Worm (Caenorhabditis elegans) whole organism, L3 larva: ENCODE measurements around the gene rskd-1.

Source experiments
- R02D3.7 ChIP-seq: fragments of 150-350 bp; optimal IDR thresholded peaks from 2 replicates; lab custom pipeline; 2014; ENCODE audit warnings: missing biosample characterization, missing genetic modification characterization
- ZK546.5 ChIP-seq: sonication (generic microtip); optimal IDR thresholded peaks from 2 replicates; lab custom pipeline; 2017; ENCODE audit warnings: missing biosample characterization, missing genetic modification characterization
- aly-2 ChIP-seq: fragments of 150-350 bp; optimal IDR thresholded peaks from 2 replicates; lab custom pipeline; 2014; ENCODE audit warnings: missing biosample characterization, missing genetic modification characterization
- ama-1 ChIP-seq: fragments of 150-350 bp; optimal IDR thresholded peaks from 2 replicates; lab custom pipeline; 2018
- ceh-16 ChIP-seq: sonication (generic microtip); optimal IDR thresholded peaks from 2 replicates; lab custom pipeline; 2017; ENCODE audit warnings: missing biosample characterization, missing genetic modification characterization
- ceh-9 ChIP-seq: sonication (generic microtip); optimal IDR thresholded peaks from 2 replicates; lab custom pipeline; 2018; ENCODE audit warnings: missing biosample characterization, missing genetic modification characterization
- daf-12 ChIP-seq: fragments of 150-350 bp; optimal IDR thresholded peaks from 2 replicates; lab custom pipeline; 2014; ENCODE audit warnings: missing biosample characterization, missing genetic modification reagents, missing genetic modification characterization
- egl-27 ChIP-seq: sonication (generic microtip); optimal IDR thresholded peaks from 4 replicates; lab custom pipeline; 2017; ENCODE audit warnings: missing biosample characterization, missing genetic modification reagents, missing genetic modification characterization
- egl-5 ChIP-seq: fragments of 150-350 bp; optimal IDR thresholded peaks from 2 replicates; lab custom pipeline; 2017; ENCODE audit warnings: missing biosample characterization, missing genetic modification reagents, missing genetic modification characterization, inconsistent platforms
- elt-1 ChIP-seq: fragments of 150-350 bp; optimal IDR thresholded peaks from 2 replicates; lab custom pipeline; 2014; ENCODE audit warnings: missing biosample characterization, missing genetic modification characterization
- elt-3 ChIP-seq, 3 experiments: fragments of 150-350 bp in 1 of 3; sonication (generic microtip) in 2 of 3; optimal IDR thresholded peaks; 2 replicates in 2 of 3; 4 replicates in 1 of 3; lab custom pipeline; 2014 to 2017; ENCODE audit warnings: missing biosample characterization in 3 of 3, missing genetic modification characterization in 3 of 3
- eor-1 ChIP-seq, 2 experiments: fragments of 150-350 bp; optimal IDR thresholded peaks; 2 replicates each; lab custom pipeline; 2014 to 2018; ENCODE audit warnings: missing biosample characterization in 2 of 2, missing genetic modification characterization in 2 of 2
- fkh-10 ChIP-seq: sonication (generic microtip); optimal IDR thresholded peaks from 2 replicates; lab custom pipeline; 2017; ENCODE audit warnings: missing biosample characterization, missing genetic modification reagents, missing genetic modification characterization
- fkh-2 ChIP-seq: fragments of 150-350 bp; optimal IDR thresholded peaks from 2 replicates; lab custom pipeline; 2014; ENCODE audit warnings: missing biosample characterization, missing genetic modification reagents, missing genetic modification characterization
- fos-1 ChIP-seq: fragments of 150-350 bp; optimal IDR thresholded peaks from 2 replicates; lab custom pipeline; 2014; ENCODE audit warnings: missing biosample characterization, missing genetic modification characterization
- hmg-11 ChIP-seq: sonication (generic microtip); optimal IDR thresholded peaks from 2 replicates; lab custom pipeline; 2016; ENCODE audit warnings: missing genetic modification characterization, missing compliant biosample characterization
- lin-15B ChIP-seq: fragments of 150-350 bp; optimal IDR thresholded peaks from 2 replicates; lab custom pipeline; 2014; ENCODE audit warnings: missing biosample characterization, missing genetic modification characterization
- lsy-12 ChIP-seq: sonication (generic microtip); optimal IDR thresholded peaks from 2 replicates; lab custom pipeline; 2016; ENCODE audit warnings: mild to moderate bottlenecking, missing genetic modification characterization, missing compliant biosample characterization
- mdl-1 ChIP-seq: fragments of 150-350 bp; optimal IDR thresholded peaks from 2 replicates; lab custom pipeline; 2014; ENCODE audit warnings: missing biosample characterization, missing genetic modification characterization
- mml-1 ChIP-seq: fragments of 150-350 bp; sonication (generic microtip); optimal IDR thresholded peaks from 3 replicates; lab custom pipeline; 2014; ENCODE audit warnings: missing biosample characterization, missing genetic modification characterization
- nfya-1 ChIP-seq: sonication (generic microtip); optimal IDR thresholded peaks from 2 replicates; lab custom pipeline; 2017; ENCODE audit warnings: missing genetic modification characterization, mild to moderate bottlenecking, missing compliant biosample characterization, antibody characterized with exemption, moderate library complexity; ENCODE audit not compliant: insufficient read depth
- nhr-11 ChIP-seq: fragments of 150-350 bp; optimal IDR thresholded peaks from 2 replicates; lab custom pipeline; 2014; ENCODE audit warnings: missing biosample characterization, missing genetic modification characterization
- nhr-12 ChIP-seq: fragments of 150-350 bp; optimal IDR thresholded peaks from 2 replicates; lab custom pipeline; 2014; ENCODE audit warnings: missing biosample characterization, missing genetic modification characterization
- nhr-23 ChIP-seq: fragments of 150-350 bp; optimal IDR thresholded peaks from 2 replicates; lab custom pipeline; 2014; ENCODE audit warnings: missing biosample characterization, missing genetic modification reagents, missing genetic modification characterization
- nhr-237 ChIP-seq: fragments of 150-350 bp; optimal IDR thresholded peaks from 2 replicates; lab custom pipeline; 2014; ENCODE audit warnings: missing biosample characterization, missing genetic modification characterization
- nhr-25 ChIP-seq: sonication (generic microtip); optimal IDR thresholded peaks from 2 replicates; lab custom pipeline; 2017; ENCODE audit warnings: missing biosample characterization, missing genetic modification characterization
- nhr-28 ChIP-seq: fragments of 150-350 bp; optimal IDR thresholded peaks from 2 replicates; lab custom pipeline; 2014; ENCODE audit warnings: missing biosample characterization, missing genetic modification characterization
- nhr-67 ChIP-seq: fragments of 150-350 bp; optimal IDR thresholded peaks from 2 replicates; lab custom pipeline; 2014; ENCODE audit warnings: missing biosample characterization, missing genetic modification characterization
- nhr-76 ChIP-seq: fragments of 150-350 bp; sonication (generic microtip); optimal IDR thresholded peaks from 5 replicates; lab custom pipeline; 2014; ENCODE audit warnings: missing biosample characterization, missing genetic modification characterization
- nhr-77 ChIP-seq: fragments of 150-350 bp; optimal IDR thresholded peaks from 2 replicates; lab custom pipeline; 2014; ENCODE audit warnings: missing biosample characterization, missing genetic modification characterization
- pha-4 ChIP-seq: fragments of 150-350 bp; optimal IDR thresholded peaks from 2 replicates; lab custom pipeline; 2014; ENCODE audit warnings: missing biosample characterization, missing genetic modification reagents, missing genetic modification characterization
- sea-2 ChIP-seq: fragments of 150-350 bp; sonication (generic microtip); optimal IDR thresholded peaks from 4 replicates; lab custom pipeline; 2014; ENCODE audit warnings: missing biosample characterization, missing genetic modification reagents, missing genetic modification characterization
- skn-1 ChIP-seq: fragments of 150-350 bp; optimal IDR thresholded peaks from 2 replicates; lab custom pipeline; 2014; ENCODE audit warnings: missing biosample characterization, missing genetic modification characterization
- snpc-4 ChIP-seq: fragments of 150-350 bp; optimal IDR thresholded peaks from 2 replicates; lab custom pipeline; 2014; ENCODE audit warnings: missing biosample characterization, missing genetic modification characterization
- tbx-2 ChIP-seq: sonication (generic microtip); optimal IDR thresholded peaks from 2 replicates; lab custom pipeline; 2016; ENCODE audit warnings: mild to moderate bottlenecking, missing genetic modification characterization, missing compliant biosample characterization
- unc-39 ChIP-seq: sonication (generic microtip); optimal IDR thresholded peaks from 4 replicates; lab custom pipeline; 2017; ENCODE audit warnings: missing biosample characterization, missing genetic modification characterization
- unc-62 ChIP-seq: fragments of 150-350 bp; sonication (generic microtip); optimal IDR thresholded peaks from 4 replicates; lab custom pipeline; 2014; ENCODE audit warnings: missing biosample characterization, missing genetic modification reagents, missing genetic modification characterization
- zag-1 ChIP-seq: fragments of 150-350 bp; optimal IDR thresholded peaks from 2 replicates; lab custom pipeline; 2014; ENCODE audit warnings: missing biosample characterization, missing genetic modification characterization
- ztf-11 ChIP-seq: fragments of 150-350 bp; optimal IDR thresholded peaks from 2 replicates; lab custom pipeline; 2014; ENCODE audit warnings: missing biosample characterization, missing genetic modification characterization

rskd-1 gene

DNA sequence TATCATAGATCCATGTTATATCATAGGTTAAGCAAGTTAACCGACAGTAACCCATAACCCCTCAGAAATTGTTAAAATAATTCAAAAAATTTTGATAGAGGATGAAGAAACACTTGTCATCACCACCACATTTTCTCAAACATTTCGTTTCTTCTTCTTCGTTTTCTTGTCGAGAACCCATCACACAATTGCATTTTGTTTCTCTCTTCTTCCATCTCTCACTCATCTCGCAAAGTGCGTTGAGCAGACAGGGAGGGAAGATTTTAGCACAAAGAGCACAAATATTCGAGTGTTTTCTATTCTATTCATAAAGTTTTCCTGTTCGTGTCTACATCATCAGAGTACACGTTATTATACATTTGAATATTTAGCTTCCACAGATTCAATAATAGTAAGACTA lies 26.0 kb upstream of the rskd-1 start:
- peak; percentile 39 for TF ChIP-seq fkh-10 (GFP tag; lab: Kevin White, UChicago)
- no peak for TF ChIP-seq sea-2 (GFP tag; lab: Kevin White, UChicago)
- peak; percentile 8 for TF ChIP-seq nfya-1 (tag; lab: Kevin White, UChicago)
- no peak for TF ChIP-seq fkh-2 (tag; lab: Kevin White, UChicago)
- TF ChIP-seq snpc-4 (tag; lab: Kevin White, UChicago) = no peak
- no peak for TF ChIP-seq elt-3 (tag; optimal IDR thresholded peaks at IDR 0.05; lab: Kevin White, UChicago)
- no peak for TF ChIP-seq zag-1 (tag; lab: Kevin White, UChicago)

DNA sequence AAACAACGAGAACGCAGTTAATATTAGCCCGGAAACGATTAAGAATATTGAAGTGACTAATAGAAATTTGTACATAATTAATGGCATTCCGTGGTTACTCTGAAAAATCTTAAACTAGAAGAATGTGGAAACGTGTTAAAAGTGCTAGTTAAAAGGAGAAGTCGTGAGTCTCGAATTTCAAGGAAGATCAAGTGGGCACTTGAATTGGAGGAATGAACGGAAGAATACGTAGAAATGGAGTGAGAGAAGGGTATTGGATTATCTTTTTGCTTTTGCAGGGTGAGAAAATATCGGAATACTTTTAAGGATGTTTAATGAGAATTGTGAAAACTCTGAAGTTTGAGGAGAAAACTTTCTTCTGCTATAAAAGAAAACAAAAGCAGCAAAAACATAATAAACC lies 21.8 kb upstream of the rskd-1 start, which contains the start of gene hpo-30:
Gene hpo-30, minus strand, starts transcription at position 101 of the 400 bp plus-strand sequence.
- TF ChIP-seq egl-5 (tag; lab: Kevin White, UChicago) (no peak), eor-1 (tag; optimal IDR thresholded peaks at IDR 0.05; lab: Kevin White, UChicago) (no peak), fkh-10 (GFP tag; lab: Kevin White, UChicago) (no peak), nhr-237 (tag; lab: Kevin White, UChicago) (no peak), lsy-12 (no peak), pha-4 (no peak), mdl-1 (tag; lab: Kevin White, UChicago) (no peak), nhr-76 (tag; lab: Kevin White, UChicago) (no peak), sea-2 (GFP tag; lab: Kevin White, UChicago) (no peak), nhr-25 (tag; lab: Kevin White, UChicago) (no peak), nhr-12 (tag; lab: Kevin White, UChicago) (no peak), nhr-28 (tag; lab: Kevin White, UChicago) (no peak), mml-1 (tag; lab: Kevin White, UChicago) (no peak), ztf-11 (tag; lab: Kevin White, UChicago) (no peak), nhr-67 (tag; lab: Kevin White, UChicago) (no peak)
- TF ChIP-seq, all 47 proteins: peak for 0

DNA sequence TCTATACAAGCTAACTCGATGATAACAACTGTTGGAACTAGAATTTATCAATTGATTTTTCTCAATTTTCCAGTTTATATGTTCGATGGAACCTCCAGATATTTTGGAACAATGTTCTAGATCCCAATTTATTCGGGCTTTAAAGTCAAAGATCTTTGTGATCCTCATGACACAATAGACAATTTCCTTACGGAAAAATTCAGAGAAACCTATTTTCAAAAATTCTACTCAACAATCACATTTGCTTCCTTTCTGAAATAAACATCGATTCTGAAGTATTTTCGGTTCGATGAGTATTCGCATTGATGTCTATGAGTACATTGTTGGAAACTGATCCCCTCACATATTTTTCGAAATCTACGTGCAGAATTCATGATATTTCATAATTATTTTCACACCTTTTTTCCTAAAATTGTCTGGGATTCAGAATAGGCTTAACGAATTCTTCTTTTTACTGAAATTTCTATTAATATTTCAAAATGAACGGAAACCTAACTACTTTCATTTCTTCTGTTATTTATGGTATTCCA lies 18.7 kb upstream of the rskd-1 start, which contains the start of gene srg-45:
Gene srg-45, plus strand, starts transcription at position 480 of the 530 bp plus-strand sequence.
- TF ChIP-seq nhr-11 = no peak
- no peak for TF ChIP-seq snpc-4 (tag; lab: Kevin White, UChicago)

DNA sequence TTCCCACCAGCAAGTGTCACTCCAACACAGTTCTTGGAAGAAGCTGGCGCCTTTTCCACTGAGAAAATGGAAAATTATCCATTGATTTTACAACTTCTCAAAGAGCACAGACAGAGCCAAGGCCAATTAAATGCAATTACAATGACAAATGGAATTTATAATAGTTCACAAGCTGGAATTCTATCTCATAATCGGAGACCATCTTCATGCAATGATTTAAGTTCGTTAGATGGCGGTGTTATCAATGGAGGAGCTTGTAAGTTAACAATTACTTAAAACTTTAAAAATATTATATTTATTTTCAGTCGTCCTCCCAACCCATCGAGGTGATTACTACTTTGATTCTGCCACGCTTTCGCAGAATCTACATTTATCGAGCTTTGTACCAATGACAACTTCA lies 17.3 kb upstream of the rskd-1 start:
- TF ChIP-seq fkh-2 (tag; lab: Kevin White, UChicago) = no peak
- TF ChIP-seq mdl-1 (tag; lab: Kevin White, UChicago) = no peak
- TF ChIP-seq tbx-2 (tag; lab: Kevin White, UChicago) = no peak
- TF ChIP-seq nhr-67 (tag; lab: Kevin White, UChicago) = no peak
- TF ChIP-seq ceh-9 (tag; lab: Kevin White, UChicago) = no peak
- TF ChIP-seq nhr-23 (tag; lab: Kevin White, UChicago) = no peak
- TF ChIP-seq mml-1 (tag; lab: Kevin White, UChicago) = no peak
- TF ChIP-seq egl-27 = no peak
- no peak for TF ChIP-seq nhr-11
- TF ChIP-seq daf-12 = no peak
- TF ChIP-seq ZK546.5 (tag; lab: Kevin White, UChicago) = no peak
- no peak for TF ChIP-seq nhr-77 (tag; lab: Kevin White, UChicago)
- TF ChIP-seq fos-1 = no peak
- TF ChIP-seq egl-5 (tag; lab: Kevin White, UChicago) = no peak
- no peak for TF ChIP-seq zag-1 (tag; lab: Kevin White, UChicago)

DNA sequence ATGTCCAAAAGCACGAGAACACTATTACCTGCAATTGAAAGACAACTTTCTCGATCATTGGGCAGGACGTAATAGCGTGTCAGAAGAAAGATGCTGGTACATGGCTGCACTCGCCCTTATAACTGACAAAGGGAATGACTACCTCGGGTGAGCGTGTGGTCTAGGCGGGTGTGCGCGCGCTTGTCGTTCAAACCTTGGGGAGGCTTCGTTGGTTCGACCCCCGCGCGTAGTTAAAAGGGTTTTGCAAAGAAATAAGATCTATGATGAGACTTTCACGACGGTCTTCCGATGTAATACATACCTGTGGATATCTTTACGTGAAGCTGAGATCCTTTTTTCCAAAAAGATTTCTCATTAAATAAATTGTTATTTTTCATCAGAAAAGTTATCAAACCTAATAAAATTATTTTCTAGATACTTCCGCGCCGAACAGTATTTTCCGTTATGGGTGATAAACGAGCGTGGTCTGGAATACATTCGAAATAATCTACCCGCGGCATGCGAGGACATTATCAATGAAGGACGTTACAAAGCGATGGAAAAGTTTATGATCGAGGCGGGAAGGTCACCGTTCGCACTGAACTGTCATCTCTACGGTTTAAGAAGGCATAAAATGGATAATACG lies 15.2 kb upstream of the rskd-1 start:
- peak; percentile 1 for TF ChIP-seq egl-27
- TF ChIP-seq nhr-28 (tag; lab: Kevin White, UChicago) = peak; percentile 56
- TF ChIP-seq pha-4 = peak; percentile 75
- peak; percentile 7 for TF ChIP-seq ZK546.5 (tag; lab: Kevin White, UChicago)
- no peak for TF ChIP-seq daf-12
- TF ChIP-seq skn-1 (tag; lab: Kevin White, UChicago) = peak; percentile 80
- no peak for TF ChIP-seq eor-1 (tag; optimal IDR thresholded peaks at IDR 0.05; lab: Kevin White, UChicago)
- TF ChIP-seq snpc-4 (tag; lab: Kevin White, UChicago) = no peak
- peak; percentile 100 for TF ChIP-seq hmg-11
- peak; percentile 58 for TF ChIP-seq egl-5 (tag; lab: Kevin White, UChicago)
- TF ChIP-seq mml-1 (tag; lab: Kevin White, UChicago) = peak; percentile 5
- peak; percentile 26 for TF ChIP-seq nhr-11
- peak; percentile 69 for TF ChIP-seq R02D3.7 (tag; lab: Kevin White, UChicago)
- TF ChIP-seq unc-39 (tag; lab: Kevin White, UChicago) = no peak
- TF ChIP-seq lsy-12 = peak; percentile 94
- peak; percentile 4 for TF ChIP-seq nhr-12 (tag; lab: Kevin White, UChicago)
- TF ChIP-seq fkh-2 (tag; lab: Kevin White, UChicago) = no peak
- peak; percentile 6 for TF ChIP-seq nhr-67 (tag; lab: Kevin White, UChicago)
- peak; percentile 5 for TF ChIP-seq sea-2 (GFP tag; lab: Kevin White, UChicago)
- TF ChIP-seq elt-3 (tag; optimal IDR thresholded peaks at IDR 0.05; lab: Kevin White, UChicago) = peak in 2 of 3 experiments; percentile 28 to 77
- peak; percentile 70 for TF ChIP-seq nhr-25 (tag; lab: Kevin White, UChicago)
- TF ChIP-seq fos-1 = no peak
- TF ChIP-seq unc-62 (GFP tag; lab: Kevin White, UChicago) = peak; percentile 13
- no peak for TF ChIP-seq ceh-9 (tag; lab: Kevin White, UChicago)
- peak; percentile 35 for TF ChIP-seq lin-15B
- TF ChIP-seq ama-1 (lab: Kevin White, UChicago) = peak; percentile 88
- TF ChIP-seq aly-2 (tag; lab: Kevin White, UChicago) = peak; percentile 82
- peak; percentile 16 for TF ChIP-seq elt-1 (tag; lab: Kevin White, UChicago)
- peak; percentile 37 for TF ChIP-seq ceh-16 (tag; lab: Kevin White, UChicago)
- TF ChIP-seq nhr-23 (tag; lab: Kevin White, UChicago) = peak; percentile 70
- no peak for TF ChIP-seq nhr-237 (tag; lab: Kevin White, UChicago)
- peak; percentile 95 for TF ChIP-seq tbx-2 (tag; lab: Kevin White, UChicago)
